Fruit fly (Drosophila melanogaster): ENCODE results near the gene Sh3beta.
A peak's percentile ranks its signal among the peaks of the same experiment; 100 is the strongest.

Gene Sh3beta

dm6 chr3L:7360324-7360852, 8.7 kb downstream of the Sh3beta start, which contains the start of gene Sec63 (continued):
- TF ChIP-seq cyc (GFP tag; optimal IDR thresholded peaks at IDR 0.05) (no peak), pdm3 (GFP tag; optimal IDR thresholded peaks at IDR 0.05) (no peak), Met (GFP tag; optimal IDR thresholded peaks at IDR 0.05) (no peak), eg (GFP tag; IDR thresholded peaks at IDR 0.05) (peak; percentile 51; the same call in 2 of the 3 replicates), CG8119 (GFP tag; IDR thresholded peaks at IDR 0.05) (no peak; the same call in 2 of the 3 replicates), CG10631 (GFP tag; optimal IDR thresholded peaks at IDR 0.05) (peak; percentile 38), Hr38 (GFP tag; optimal IDR thresholded peaks at IDR 0.05) (no peak), CG8632 (GFP tag; optimal IDR thresholded peaks at IDR 0.05) (peak; percentile 56), CG7368 (GFP tag; optimal IDR thresholded peaks at IDR 0.05) (no peak), ss (GFP tag; optimal IDR thresholded peaks at IDR 0.05) (no peak), esn (GFP tag; optimal IDR thresholded peaks at IDR 0.05) (peak; percentile 16), CG10669 (GFP tag; optimal IDR thresholded peaks at IDR 0.05) (no peak), lz (GFP tag; optimal IDR thresholded peaks at IDR 0.05) (no peak), CG3919 (GFP tag; optimal IDR thresholded peaks at IDR 0.05) (peak; percentile 17)

dm6 chr3L:7359827-7360323, 9.2 kb downstream of the Sh3beta start, which contains the start of gene pst:
Gene pst, minus strand, starts transcription at chr3L:7360263.
- TF ChIP-seq CG3919 (GFP tag; optimal IDR thresholded peaks at IDR 0.05) (peak; percentile 8), vri (GFP tag; optimal IDR thresholded peaks at IDR 0.05) (peak; percentile 46), Eip78C (GFP tag) (peak; percentile 71), svp (GFP tag) (peak; percentile 92), cyc (GFP tag; optimal IDR thresholded peaks at IDR 0.05) (peak; percentile 0), CG1621 (tag; optimal IDR thresholded peaks at IDR 0.05) (no peak), fd85E (GFP tag; optimal IDR thresholded peaks at IDR 0.05) (peak; percentile 12), CG8632 (GFP tag; optimal IDR thresholded peaks at IDR 0.05) (no peak), Ets21C (GFP tag; optimal IDR thresholded peaks at IDR 0.05) (no peak), Smox (GFP tag; optimal IDR thresholded peaks at IDR 0.05) (no peak), Eip75B (GFP tag; optimal IDR thresholded peaks at IDR 0.05) (no peak), CG9139 (GFP tag; optimal IDR thresholded peaks at IDR 0.05) (no peak), CG16779 (tag; optimal IDR thresholded peaks at IDR 0.05) (no peak), CG6854 (GFP tag; optimal IDR thresholded peaks at IDR 0.05) (peak; percentile 49), CG11762 (GFP tag; optimal IDR thresholded peaks at IDR 0.05; ENCODE audit: insufficient read depth) (no peak), lz (GFP tag; optimal IDR thresholded peaks at IDR 0.05) (no peak), CG6163 (GFP tag; IDR thresholded peaks at IDR 0.05) (no peak), ss (GFP tag; optimal IDR thresholded peaks at IDR 0.05) (peak in 1 of 2 experiments; percentile 1)

dm6 chr3L:7356386-7357117, 12.5 kb downstream of the Sh3beta start, which contains the start of gene CTCF:
Gene CTCF, minus strand, starts transcription at chr3L:7356713.
- peak; percentile 44 for TF ChIP-seq Sox14 (GFP tag; optimal IDR thresholded peaks at IDR 0.05)
- no peak for TF ChIP-seq svp (GFP tag)
- TF ChIP-seq Blimp-1 (GFP tag; optimal IDR thresholded peaks at IDR 0.05) = no peak
- no peak for TF ChIP-seq CG9139 (GFP tag; optimal IDR thresholded peaks at IDR 0.05)
- peak; percentile 1 for TF ChIP-seq CG10631 (GFP tag; optimal IDR thresholded peaks at IDR 0.05)
- peak in 1 of 2 experiments; percentile 1 for TF ChIP-seq ss (GFP tag; optimal IDR thresholded peaks at IDR 0.05)
- no peak for TF ChIP-seq Hr4 (GFP tag; optimal IDR thresholded peaks at IDR 0.05)
- no peak for TF ChIP-seq acj6 (GFP tag; optimal IDR thresholded peaks at IDR 0.05)
- no peak for TF ChIP-seq CG6854 (GFP tag; optimal IDR thresholded peaks at IDR 0.05)
- TF ChIP-seq Met (GFP tag; optimal IDR thresholded peaks at IDR 0.05) = no peak
- no peak for TF ChIP-seq Hr39 (GFP tag; optimal IDR thresholded peaks at IDR 0.05)
- no peak for TF ChIP-seq CG16779 (tag; optimal IDR thresholded peaks at IDR 0.05)
- peak; percentile 58 for TF ChIP-seq lz (GFP tag; optimal IDR thresholded peaks at IDR 0.05)
- TF ChIP-seq dac (GFP tag; optimal IDR thresholded peaks at IDR 0.05) = no peak
- no peak for TF ChIP-seq dsx (GFP tag; optimal IDR thresholded peaks at IDR 0.05; ENCODE audit: poor library complexity, severe bottlenecking)
- TF ChIP-seq Gug (GFP tag; IDR thresholded peaks at IDR 0.05) = no peak
- no peak for TF ChIP-seq Ets21C (GFP tag; optimal IDR thresholded peaks at IDR 0.05)
- TF ChIP-seq CG6792 (GFP tag; optimal IDR thresholded peaks at IDR 0.05) = no peak
- no peak for TF ChIP-seq CG8319 (GFP tag; optimal IDR thresholded peaks at IDR 0.05)
- TF ChIP-seq CG32006 (GFP tag; optimal IDR thresholded peaks at IDR 0.05) = no peak
- no peak for TF ChIP-seq CG15336 (GFP tag; IDR thresholded peaks at IDR 0.05)
- TF ChIP-seq Eip78C (GFP tag) = peak; percentile 71
- TF ChIP-seq Eip75B (GFP tag; optimal IDR thresholded peaks at IDR 0.05) = no peak
- TF ChIP-seq CG1621 (tag; optimal IDR thresholded peaks at IDR 0.05) = peak; percentile 24
- TF ChIP-seq net (GFP tag; optimal IDR thresholded peaks at IDR 0.05) = peak; percentile 6
- no peak for TF ChIP-seq CG6808 (GFP tag; optimal IDR thresholded peaks at IDR 0.05)
- no peak for TF ChIP-seq vri (GFP tag; optimal IDR thresholded peaks at IDR 0.05)
- no peak for TF ChIP-seq CG4318 (GFP tag; optimal IDR thresholded peaks at IDR 0.05)
- no peak for TF ChIP-seq CG8119 (GFP tag; IDR thresholded peaks at IDR 0.05)
- TF ChIP-seq CG10669 (GFP tag; optimal IDR thresholded peaks at IDR 0.05) = no peak
- TF ChIP-seq CG3032 (tag; optimal IDR thresholded peaks at IDR 0.05) = peak; percentile 56
- no peak for TF ChIP-seq CG11762 (GFP tag; optimal IDR thresholded peaks at IDR 0.05; ENCODE audit: insufficient read depth)

All from whole organism, prepupa.